Fruit fly (Drosophila melanogaster) whole organism, prepupa: ENCODE measurements around the gene ND-51.

Experiments
- Blimp-1 ChIP-seq: fragments of 200-800 bp; sonication (Bioruptor generic); optimal IDR thresholded peaks from 3 replicates; lab custom pipeline; 2017; ENCODE audit warnings: missing biosample characterization, missing genetic modification characterization, mild to moderate bottlenecking, moderate library complexity, missing genetic modification reagents
- CG6276 ChIP-seq: fragments of 200-800 bp; sonication (Bioruptor generic); optimal IDR thresholded peaks from 2 replicates; lab custom pipeline; 2017; ENCODE audit warnings: missing biosample characterization, mild to moderate bottlenecking, missing genetic modification characterization
- CG6854 ChIP-seq: fragments of 200-800 bp; sonication (Bioruptor generic); optimal IDR thresholded peaks from 2 replicates; lab custom pipeline; 2017; ENCODE audit warnings: missing biosample characterization, mild to moderate bottlenecking, missing genetic modification characterization
- Gug ChIP-seq: fragments of 200-800 bp; sonication (Bioruptor generic); IDR thresholded peaks from 2 replicates; pipeline ENCODE4 v1.3.6; 2022; ENCODE audit warnings: missing biosample characterization, missing genetic modification characterization
- Lpt ChIP-seq: fragments of 200-800 bp; sonication (Bioruptor generic); optimal IDR thresholded peaks from 3 replicates; lab custom pipeline; 2016; ENCODE audit warnings: missing biosample characterization, missing genetic modification characterization
- Sox102F ChIP-seq: fragments of 200-800 bp; sonication (Bioruptor generic); optimal IDR thresholded peaks from 2 replicates; lab custom pipeline; 2016; ENCODE audit warnings: missing biosample characterization, mild to moderate bottlenecking, missing genetic modification characterization
- achi ChIP-seq: fragments of 200-800 bp; sonication (Bioruptor generic); optimal IDR thresholded peaks from 3 replicates; lab custom pipeline; 2016; ENCODE audit warnings: missing biosample characterization, missing genetic modification characterization
- fkh ChIP-seq: fragments of 200-800 bp; sonication (Bioruptor generic); optimal IDR thresholded peaks from 3 replicates; lab custom pipeline; 2017; ENCODE audit warnings: missing biosample characterization, mild to moderate bottlenecking, missing genetic modification characterization, moderate library complexity
- net ChIP-seq: fragments of 200-800 bp; sonication (Bioruptor generic); optimal IDR thresholded peaks from 3 replicates; lab custom pipeline; 2016; ENCODE audit warnings: missing biosample characterization, missing genetic modification characterization
- pdm3 ChIP-seq: fragments of 200-800 bp; sonication (Bioruptor generic); optimal IDR thresholded peaks from 3 replicates; lab custom pipeline; 2016; ENCODE audit warnings: missing biosample characterization, missing genetic modification characterization
- topi ChIP-seq: fragments of 200-800 bp; sonication (Bioruptor generic); optimal IDR thresholded peaks from 3 replicates; lab custom pipeline; 2016; ENCODE audit warnings: missing biosample characterization, missing genetic modification characterization

DNA sequence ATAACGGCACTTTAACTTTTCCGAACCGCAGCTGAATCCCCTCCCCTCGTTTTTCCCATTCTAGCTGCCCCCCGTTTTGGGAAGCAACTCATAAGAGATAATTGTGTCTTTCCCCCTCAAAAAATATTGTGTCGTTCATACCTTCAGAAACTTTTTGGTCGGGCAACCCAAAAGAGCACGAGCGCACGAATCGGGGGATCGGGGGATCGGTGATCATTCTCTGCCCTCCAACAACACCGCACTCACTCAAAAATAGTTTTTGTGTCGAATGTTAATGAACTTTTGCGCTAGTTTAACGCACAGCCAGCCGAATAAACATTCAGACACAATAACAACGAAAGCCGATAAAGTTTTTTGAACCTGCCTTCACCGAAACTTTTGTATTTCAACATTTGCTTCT is 27.8 kb upstream of the ND-51 start:
- TF ChIP-seq Sox102F (GFP tag; lab: Kevin White, UChicago) (no peak), topi (no peak), Lpt (no peak), achi (no peak), pdm3 (GFP tag; lab: Kevin White, UChicago) (no peak), fkh (GFP tag; lab: Kevin White, UChicago) (no peak), Gug (GFP tag; lab: Robert Waterston, UW) (no peak), net (GFP tag; lab: Kevin White, UChicago) (no peak), CG6854 (no peak), CG6276 (GFP tag; lab: Kevin White, UChicago) (no peak), Blimp-1 (GFP tag; lab: Kevin White, UChicago) (no peak)
